Worm (Caenorhabditis elegans): Measurements from ENCODE around the gene xpd-1.

- TF ChIP-seq pes-1 (GFP tag; IDR thresholded peaks at IDR 0.05) (no peak), ama-1 (optimal IDR thresholded peaks at IDR 0.05) (no peak), scrt-1 (GFP tag; IDR thresholded peaks at IDR 0.05) (no peak), B0310.2 (tag; optimal IDR thresholded peaks at IDR 0.05) (no peak), ceh-36 (tag; optimal IDR thresholded peaks at IDR 0.05) (no peak), tbx-37 (GFP tag; conservative IDR thresholded peaks at IDR 0.05) (no peak), ceh-13 (GFP tag; optimal IDR thresholded peaks at IDR 0.05) (no peak)
Measured at ce11 chrIII:299220-299619, 34.3 kb downstream of the xpd-1 start.

Data from whole organism, early embryonic.